Worm (Caenorhabditis elegans): Measurements from ENCODE around the gene B0563.6.

The B0563.6 gene

DNA sequence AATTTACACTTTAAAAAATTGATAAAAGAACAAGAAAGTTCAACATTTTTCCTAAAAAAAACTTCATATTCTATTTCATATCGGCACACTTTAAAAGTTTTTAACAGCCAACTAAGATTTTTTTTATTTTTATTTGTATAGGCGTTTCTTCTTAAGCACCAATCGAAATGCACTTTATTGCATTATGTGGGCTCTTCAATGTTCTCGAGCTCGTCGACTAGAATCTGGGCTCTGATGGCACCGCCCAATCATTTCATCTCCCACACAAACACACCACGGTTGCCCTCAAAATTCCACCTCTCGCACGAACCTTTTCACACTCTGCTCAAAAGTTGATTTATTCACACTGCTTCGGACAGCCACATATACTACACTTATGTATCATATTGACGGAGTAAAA, at the start of gene B0563.6:
TSS of gene B0563.6 (plus strand) at position 301 of the 400 bp plus-strand sequence.
- TF ChIP-seq T22C8.4 (GFP tag; IDR thresholded peaks at IDR 0.05) (no peak), med-1 (GFP tag; optimal IDR thresholded peaks at IDR 0.05; ENCODE audit: insufficient read depth) (no peak), cog-1 (tag; optimal IDR thresholded peaks at IDR 0.05) (no peak), tab-1 (GFP tag; IDR thresholded peaks at IDR 0.05) (no peak), klf-2 (GFP tag; conservative IDR thresholded peaks at IDR 0.05) (no peak), ref-1 (GFP tag; conservative IDR thresholded peaks at IDR 0.05) (no peak), ztf-29 (GFP tag; IDR thresholded peaks at IDR 0.05) (no peak), ztf-23 (GFP tag; IDR thresholded peaks at IDR 0.05) (no peak), flt-1 (GFP tag; IDR thresholded peaks at IDR 0.05) (no peak)

DNA sequence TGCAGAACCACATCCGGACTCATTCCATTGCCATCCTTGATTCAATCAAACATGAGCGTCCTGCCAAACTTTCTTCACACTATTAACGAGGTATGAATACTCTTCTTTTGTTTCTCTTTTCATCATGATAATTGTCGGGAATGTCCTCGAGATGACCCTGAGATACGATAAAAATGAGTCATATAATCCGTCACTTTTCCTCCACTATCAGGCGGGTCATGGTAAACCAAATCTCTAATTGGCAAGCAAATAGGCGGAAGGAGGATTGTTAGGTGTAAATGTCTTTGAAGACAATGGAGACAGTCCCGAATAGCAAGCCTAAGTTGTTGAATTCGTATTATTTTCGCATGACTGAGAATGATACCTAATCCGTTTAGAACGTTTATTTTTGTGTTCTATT, 48.9 kb upstream of the B0563.6 start:
- no peak for TF ChIP-seq ref-1 (GFP tag; conservative IDR thresholded peaks at IDR 0.05)
- TF ChIP-seq T22C8.4 (GFP tag; IDR thresholded peaks at IDR 0.05) = no peak
- no peak for TF ChIP-seq cog-1 (tag; optimal IDR thresholded peaks at IDR 0.05)
- no peak for TF ChIP-seq ztf-23 (GFP tag; IDR thresholded peaks at IDR 0.05)
- TF ChIP-seq ztf-29 (GFP tag; IDR thresholded peaks at IDR 0.05) = no peak
- no peak for TF ChIP-seq flt-1 (GFP tag; IDR thresholded peaks at IDR 0.05)
- no peak for TF ChIP-seq klf-2 (GFP tag; conservative IDR thresholded peaks at IDR 0.05)
- no peak for TF ChIP-seq med-1 (GFP tag; optimal IDR thresholded peaks at IDR 0.05; ENCODE audit: insufficient read depth)
- no peak for TF ChIP-seq tab-1 (GFP tag; IDR thresholded peaks at IDR 0.05)

DNA sequence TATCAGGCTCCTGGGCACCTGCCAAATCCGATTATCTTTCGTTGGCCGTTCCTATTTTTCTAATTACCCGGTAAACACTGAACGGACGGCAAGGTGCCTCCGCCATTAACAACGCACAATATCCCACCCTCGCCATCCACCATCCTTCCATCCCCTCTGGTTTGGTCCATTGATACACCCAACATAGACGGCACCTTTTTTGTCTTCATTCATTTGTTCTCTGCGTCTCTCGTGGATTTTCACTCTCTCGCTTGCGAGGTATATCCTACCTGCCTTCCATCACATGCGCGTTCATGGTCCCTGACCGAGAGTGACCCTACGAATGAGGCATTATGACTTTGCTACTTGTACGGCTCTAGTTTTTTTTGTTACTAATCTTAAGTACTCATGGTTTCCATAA, 48.0 kb upstream of the B0563.6 start:
- no peak for TF ChIP-seq cog-1 (tag; optimal IDR thresholded peaks at IDR 0.05)
- TF ChIP-seq tab-1 (GFP tag; IDR thresholded peaks at IDR 0.05) = 0 out of 2 replicates have a peak, but pooled peaks have one; percentile 16
- no peak for TF ChIP-seq ztf-29 (GFP tag; IDR thresholded peaks at IDR 0.05)
- no peak for TF ChIP-seq ref-1 (GFP tag; conservative IDR thresholded peaks at IDR 0.05)
- no peak for TF ChIP-seq T22C8.4 (GFP tag; IDR thresholded peaks at IDR 0.05)
- TF ChIP-seq med-1 (GFP tag; optimal IDR thresholded peaks at IDR 0.05; ENCODE audit: insufficient read depth) = no peak
- TF ChIP-seq ztf-23 (GFP tag; IDR thresholded peaks at IDR 0.05) = no peak
- no peak for TF ChIP-seq klf-2 (GFP tag; conservative IDR thresholded peaks at IDR 0.05)
- 0 out of 2 replicates have a peak, but pooled peaks have one; percentile 8 for TF ChIP-seq flt-1 (GFP tag; IDR thresholded peaks at IDR 0.05)

DNA sequence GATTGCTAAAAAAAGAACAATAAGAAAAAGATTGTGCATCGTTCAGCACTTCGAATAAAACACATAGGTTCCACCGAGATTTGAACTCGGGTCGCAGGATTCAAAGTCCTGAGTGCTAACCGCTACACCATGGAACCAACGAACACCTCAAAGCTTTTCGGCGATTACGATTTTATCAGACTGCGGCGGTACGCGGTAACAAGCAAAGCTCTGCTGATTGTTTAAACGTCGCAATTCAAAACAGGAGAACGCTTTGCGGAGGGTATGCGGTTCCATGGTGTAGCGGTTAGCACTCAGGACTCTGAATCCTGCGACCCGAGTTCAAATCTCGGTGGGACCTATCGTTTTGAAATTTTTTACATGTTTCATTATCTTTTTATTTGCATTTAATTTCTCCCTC, 46.9 kb upstream of the B0563.6 start:
- TF ChIP-seq tab-1 (GFP tag; IDR thresholded peaks at IDR 0.05) = peak; percentile 57; the same call in 1 of the 2 replicates

ce11 chrX:9091380-9091779, 46.1 kb upstream of the B0563.6 start:
- TF ChIP-seq tab-1 (GFP tag; IDR thresholded peaks at IDR 0.05) (no peak; the same call in 1 of the 2 replicates), ref-1 (GFP tag; conservative IDR thresholded peaks at IDR 0.05) (no peak), cog-1 (tag; optimal IDR thresholded peaks at IDR 0.05) (no peak), ztf-29 (GFP tag; IDR thresholded peaks at IDR 0.05) (0 out of 2 replicates have a peak, but pooled peaks have one; percentile 24), klf-2 (GFP tag; conservative IDR thresholded peaks at IDR 0.05) (peak; percentile 67), flt-1 (GFP tag; IDR thresholded peaks at IDR 0.05) (peak; percentile 81), T22C8.4 (GFP tag; IDR thresholded peaks at IDR 0.05) (peak; percentile 53), med-1 (GFP tag; optimal IDR thresholded peaks at IDR 0.05; ENCODE audit: insufficient read depth) (peak; percentile 13), ztf-23 (GFP tag; IDR thresholded peaks at IDR 0.05) (peak; percentile 76)

- no peak for TF ChIP-seq med-1 (GFP tag; optimal IDR thresholded peaks at IDR 0.05; ENCODE audit: insufficient read depth)
- no peak for TF ChIP-seq T22C8.4 (GFP tag; IDR thresholded peaks at IDR 0.05)
- no peak for TF ChIP-seq flt-1 (GFP tag; IDR thresholded peaks at IDR 0.05)
- TF ChIP-seq ztf-29 (GFP tag; IDR thresholded peaks at IDR 0.05) = no peak
- TF ChIP-seq ref-1 (GFP tag; conservative IDR thresholded peaks at IDR 0.05) = no peak
- TF ChIP-seq ztf-23 (GFP tag; IDR thresholded peaks at IDR 0.05) = no peak
- no peak for TF ChIP-seq klf-2 (GFP tag; conservative IDR thresholded peaks at IDR 0.05)
- TF ChIP-seq cog-1 (tag; optimal IDR thresholded peaks at IDR 0.05) = no peak
- TF ChIP-seq tab-1 (GFP tag; IDR thresholded peaks at IDR 0.05) = no peak
Measured at ce11 chrX:9091873-9092272, 45.6 kb upstream of the B0563.6 start.

DNA sequence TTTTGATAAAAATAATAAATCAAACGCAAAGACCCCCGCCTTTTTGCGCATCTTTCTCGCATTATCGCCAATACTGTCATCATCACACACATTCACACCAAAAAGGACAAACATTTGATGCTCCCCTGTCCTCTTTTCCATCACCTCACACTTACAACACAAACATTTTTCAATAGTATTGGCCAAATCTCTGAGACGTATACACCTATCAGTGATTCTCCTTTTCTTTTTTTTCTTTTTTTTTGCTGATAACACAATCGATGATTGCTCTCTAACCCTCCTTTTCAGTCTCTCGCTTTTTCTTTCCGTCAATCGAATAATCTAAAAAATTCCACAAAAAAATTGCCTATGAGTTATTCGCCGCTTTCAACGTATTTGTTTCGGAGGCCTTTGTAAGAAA, 40.6 kb upstream of the B0563.6 start:
- no peak for TF ChIP-seq cog-1 (tag; optimal IDR thresholded peaks at IDR 0.05)
- TF ChIP-seq tab-1 (GFP tag; IDR thresholded peaks at IDR 0.05) = no peak
- TF ChIP-seq flt-1 (GFP tag; IDR thresholded peaks at IDR 0.05) = no peak
- TF ChIP-seq ref-1 (GFP tag; conservative IDR thresholded peaks at IDR 0.05) = no peak
- TF ChIP-seq T22C8.4 (GFP tag; IDR thresholded peaks at IDR 0.05) = no peak

ce11 chrX:9102150-9102549, 35.4 kb upstream of the B0563.6 start:
- TF ChIP-seq tab-1 (GFP tag; IDR thresholded peaks at IDR 0.05) (0 out of 2 replicates have a peak, but pooled peaks have one; percentile 62), flt-1 (GFP tag; IDR thresholded peaks at IDR 0.05) (peak; percentile 58; the same call in 1 of the 2 replicates), cog-1 (tag; optimal IDR thresholded peaks at IDR 0.05) (peak; percentile 49), ztf-29 (GFP tag; IDR thresholded peaks at IDR 0.05) (no peak), ztf-23 (GFP tag; IDR thresholded peaks at IDR 0.05) (0 out of 2 replicates have a peak, but pooled peaks have one; percentile 57), T22C8.4 (GFP tag; IDR thresholded peaks at IDR 0.05) (no peak), ref-1 (GFP tag; conservative IDR thresholded peaks at IDR 0.05) (no peak)

- TF ChIP-seq tab-1 (GFP tag; IDR thresholded peaks at IDR 0.05) = no peak
Measured at ce11 chrX:9103048-9103447, 34.5 kb upstream of the B0563.6 start.

DNA sequence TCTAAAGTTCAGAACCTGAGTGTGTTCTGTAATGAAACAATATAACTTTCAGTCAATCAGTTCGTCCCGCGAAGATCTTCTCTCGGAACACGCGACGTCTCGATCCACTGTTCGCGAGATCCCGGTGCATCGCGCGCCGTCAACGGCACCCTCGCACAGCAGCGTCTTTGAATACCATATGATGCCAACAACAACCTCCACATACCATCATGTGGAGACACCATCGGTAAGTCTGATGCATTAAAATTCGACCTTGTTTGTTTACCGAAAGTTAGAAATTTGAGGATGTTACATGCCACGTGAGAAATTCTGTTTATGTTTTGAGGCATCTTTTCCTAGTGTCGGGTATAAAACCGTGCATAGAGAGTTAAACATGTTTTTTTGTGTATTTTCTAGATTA, 33.9 kb upstream of the B0563.6 start:
- TF ChIP-seq med-1 (GFP tag; optimal IDR thresholded peaks at IDR 0.05; ENCODE audit: insufficient read depth) (no peak), cog-1 (tag; optimal IDR thresholded peaks at IDR 0.05) (no peak), klf-2 (GFP tag; conservative IDR thresholded peaks at IDR 0.05) (no peak), ztf-23 (GFP tag; IDR thresholded peaks at IDR 0.05) (no peak), T22C8.4 (GFP tag; IDR thresholded peaks at IDR 0.05) (no peak), flt-1 (GFP tag; IDR thresholded peaks at IDR 0.05) (no peak), tab-1 (GFP tag; IDR thresholded peaks at IDR 0.05) (no peak)

- TF ChIP-seq ztf-23 (GFP tag; IDR thresholded peaks at IDR 0.05) = no peak
- TF ChIP-seq cog-1 (tag; optimal IDR thresholded peaks at IDR 0.05) = no peak
- TF ChIP-seq flt-1 (GFP tag; IDR thresholded peaks at IDR 0.05) = no peak
- no peak for TF ChIP-seq ztf-29 (GFP tag; IDR thresholded peaks at IDR 0.05)
- no peak for TF ChIP-seq klf-2 (GFP tag; conservative IDR thresholded peaks at IDR 0.05)
- no peak for TF ChIP-seq T22C8.4 (GFP tag; IDR thresholded peaks at IDR 0.05)
- no peak for TF ChIP-seq ref-1 (GFP tag; conservative IDR thresholded peaks at IDR 0.05)
- no peak for TF ChIP-seq tab-1 (GFP tag; IDR thresholded peaks at IDR 0.05)
- TF ChIP-seq med-1 (GFP tag; optimal IDR thresholded peaks at IDR 0.05; ENCODE audit: insufficient read depth) = no peak
Measured at ce11 chrX:9104399-9104798, 33.1 kb upstream of the B0563.6 start.

Data from whole organism, midembryonic.